Worm (Caenorhabditis elegans): ENCODE data around the gene zmp-5.

Gene zmp-5

ce11 chrX:12661091-12661526 lies 14.2 kb downstream of the zmp-5 start (continued):
- peak; percentile 78 for TF ChIP-seq sma-9 (GFP tag; optimal IDR thresholded peaks at IDR 0.05)
- TF ChIP-seq sma-9 (tag; optimal IDR thresholded peaks at IDR 0.05) = no peak
- no peak for TF ChIP-seq lin-39 (tag; optimal IDR thresholded peaks at IDR 0.05)
- TF ChIP-seq nhr-129 (tag; optimal IDR thresholded peaks at IDR 0.05) = no peak
- TF ChIP-seq nhr-12 (tag; optimal IDR thresholded peaks at IDR 0.05) = no peak

- TF ChIP-seq lsy-2 (tag; optimal IDR thresholded peaks at IDR 0.05) = peak in 1 of 2 experiments; percentile 14
- TF ChIP-seq nhr-25 (tag; optimal IDR thresholded peaks at IDR 0.05) = peak; percentile 4
- no peak for TF ChIP-seq dmd-4 (tag; optimal IDR thresholded peaks at IDR 0.05)
- TF ChIP-seq ztf-4 (tag; optimal IDR thresholded peaks at IDR 0.05) = peak; percentile 0
- TF ChIP-seq unc-55 (GFP tag; optimal IDR thresholded peaks at IDR 0.05) = no peak
These were observed 16.2 kb downstream of the zmp-5 start for ce11 chrX:12663114-12663513.

- TF ChIP-seq nhr-129 (tag; optimal IDR thresholded peaks at IDR 0.05) = peak; percentile 47
- peak; percentile 93 for TF ChIP-seq ama-1 (optimal IDR thresholded peaks at IDR 0.05)
- TF ChIP-seq ceh-82 (tag; optimal IDR thresholded peaks at IDR 0.05) = no peak
- peak; percentile 16 for TF ChIP-seq sma-9 (GFP tag; optimal IDR thresholded peaks at IDR 0.05)
- TF ChIP-seq sma-9 (tag; optimal IDR thresholded peaks at IDR 0.05) = no peak
- no peak for TF ChIP-seq nhr-11 (tag; optimal IDR thresholded peaks at IDR 0.05)
- no peak for TF ChIP-seq C34F6.9 (tag; optimal IDR thresholded peaks at IDR 0.05)
- TF ChIP-seq Y55F3AM.14 (GFP tag; optimal IDR thresholded peaks at IDR 0.05) = no peak
- peak; percentile 10 for TF ChIP-seq sma-3 (GFP tag; optimal IDR thresholded peaks at IDR 0.05)
- no peak for TF ChIP-seq nhr-25 (tag; optimal IDR thresholded peaks at IDR 0.05)
- peak; percentile 34 for TF ChIP-seq crh-2 (tag; optimal IDR thresholded peaks at IDR 0.05)
- no peak for TF ChIP-seq nhr-6 (tag; optimal IDR thresholded peaks at IDR 0.05)
- no peak for TF ChIP-seq elt-3 (tag; optimal IDR thresholded peaks at IDR 0.05)
- no peak for TF ChIP-seq alr-1 (tag; optimal IDR thresholded peaks at IDR 0.05)
- peak; percentile 62 for TF ChIP-seq lin-11 (tag; optimal IDR thresholded peaks at IDR 0.05)
- TF ChIP-seq lsy-2 (tag; optimal IDR thresholded peaks at IDR 0.05) = no peak
These were observed 16.6 kb downstream of the zmp-5 start, which contains the start of gene nlp-76 for ce11 chrX:12663537-12663936. TSS of gene nlp-76 (minus strand) at chrX:12663903.

- TF ChIP-seq nhr-77 (tag; optimal IDR thresholded peaks at IDR 0.05) (no peak), aly-2 (tag; optimal IDR thresholded peaks at IDR 0.05) (no peak), nhr-21 (tag; optimal IDR thresholded peaks at IDR 0.05) (no peak), sma-9 (GFP tag; optimal IDR thresholded peaks at IDR 0.05) (no peak), sma-9 (tag; optimal IDR thresholded peaks at IDR 0.05) (no peak), egl-27 (tag; optimal IDR thresholded peaks at IDR 0.05) (no peak), fos-1 (tag; optimal IDR thresholded peaks at IDR 0.05) (no peak), blmp-1 (tag; optimal IDR thresholded peaks at IDR 0.05; ENCODE audit: insufficient read depth) (no peak), nhr-237 (tag; optimal IDR thresholded peaks at IDR 0.05) (no peak), C34F6.9 (tag; optimal IDR thresholded peaks at IDR 0.05) (no peak), lin-13 (GFP tag; optimal IDR thresholded peaks at IDR 0.05) (no peak)
These were observed 17.5 kb downstream of the zmp-5 start for ce11 chrX:12664443-12664842.

ce11 chrX:12664987-12665451 lies 18.1 kb downstream of the zmp-5 start:
- peak; percentile 45 for TF ChIP-seq nhr-6 (tag; optimal IDR thresholded peaks at IDR 0.05)
- TF ChIP-seq ztf-11 (tag; optimal IDR thresholded peaks at IDR 0.05) = no peak
- TF ChIP-seq sem-4 (tag; optimal IDR thresholded peaks at IDR 0.05) = peak; percentile 40
- peak; percentile 80 for TF ChIP-seq lin-13 (GFP tag; optimal IDR thresholded peaks at IDR 0.05)
- TF ChIP-seq sma-3 (GFP tag; optimal IDR thresholded peaks at IDR 0.05) = peak; percentile 67
- TF ChIP-seq ceh-16 (tag; optimal IDR thresholded peaks at IDR 0.05) = no peak
- peak; percentile 63 for TF ChIP-seq unc-55 (GFP tag; optimal IDR thresholded peaks at IDR 0.05)
- TF ChIP-seq sma-9 (GFP tag; optimal IDR thresholded peaks at IDR 0.05) = peak; percentile 88
- TF ChIP-seq sma-9 (tag; optimal IDR thresholded peaks at IDR 0.05) = no peak
- no peak for TF ChIP-seq aly-2 (tag; optimal IDR thresholded peaks at IDR 0.05)
- no peak for TF ChIP-seq nhr-10 (tag; optimal IDR thresholded peaks at IDR 0.05)
- no peak for TF ChIP-seq mbf-1 (tag; optimal IDR thresholded peaks at IDR 0.05)
- peak; percentile 25 for TF ChIP-seq zag-1 (tag; optimal IDR thresholded peaks at IDR 0.05)
- no peak for TF ChIP-seq ztf-1 (GFP tag; conservative IDR thresholded peaks at IDR 0.05)
- no peak for TF ChIP-seq dmd-4 (tag; optimal IDR thresholded peaks at IDR 0.05)
- peak; percentile 74 for TF ChIP-seq ama-1 (optimal IDR thresholded peaks at IDR 0.05)
- TF ChIP-seq R02D3.7 (tag; optimal IDR thresholded peaks at IDR 0.05) = no peak
- TF ChIP-seq elt-3 (tag; optimal IDR thresholded peaks at IDR 0.05) = no peak
- TF ChIP-seq nhr-23 (tag; optimal IDR thresholded peaks at IDR 0.05) = no peak
- TF ChIP-seq nhr-21 (tag; optimal IDR thresholded peaks at IDR 0.05) = peak; percentile 73
- no peak for TF ChIP-seq ZK546.5 (tag; optimal IDR thresholded peaks at IDR 0.05)
- peak; percentile 81 for TF ChIP-seq F13H6.1 (tag; optimal IDR thresholded peaks at IDR 0.05)
- peak; percentile 72 for TF ChIP-seq fos-1 (tag; optimal IDR thresholded peaks at IDR 0.05)
- peak; percentile 48 for TF ChIP-seq gmeb-1 (tag; optimal IDR thresholded peaks at IDR 0.05)
- peak in 1 of 2 experiments; percentile 51 for TF ChIP-seq lsy-2 (tag; optimal IDR thresholded peaks at IDR 0.05)
- TF ChIP-seq unc-39 (tag; optimal IDR thresholded peaks at IDR 0.05) = no peak
- no peak for TF ChIP-seq ztf-4 (tag; optimal IDR thresholded peaks at IDR 0.05)
- peak; percentile 22 for TF ChIP-seq mab-5 (tag; optimal IDR thresholded peaks at IDR 0.05)
- no peak for TF ChIP-seq alr-1 (tag; optimal IDR thresholded peaks at IDR 0.05)
- peak; percentile 50 for TF ChIP-seq snpc-4 (tag; optimal IDR thresholded peaks at IDR 0.05)
- TF ChIP-seq peb-1 (tag; optimal IDR thresholded peaks at IDR 0.05) = no peak

All from whole organism, L2 larva.